Fruit fly (Drosophila melanogaster) whole organism, embryonic: Measurements from ENCODE around the gene Sec8.

Source experiments
- Asciz ChIP-seq: fragments of 200-800 bp; sonication (Bioruptor generic); optimal IDR thresholded peaks from 2 replicates; lab custom pipeline; 2017; ENCODE audit warnings: missing biosample characterization, mild to moderate bottlenecking, missing genetic modification characterization, missing genetic modification reagents
- Awh ChIP-seq: fragments of 200-800 bp; sonication (Bioruptor generic); IDR thresholded peaks from 2 replicates; pipeline ENCODE4, ENCODE4 v1.3.6; 2022; ENCODE audit warnings: missing biosample characterization, missing genetic modification characterization
- Bdp1 ChIP-seq: fragments of 200-800 bp; sonication (Bioruptor generic); optimal IDR thresholded peaks from 3 replicates; lab custom pipeline; 2016; ENCODE audit warnings: missing biosample characterization, missing genetic modification characterization
- BtbVII ChIP-seq: fragments of 200-800 bp; sonication (Bioruptor generic); optimal IDR thresholded peaks from 3 replicates; lab custom pipeline; 2017; ENCODE audit warnings: missing biosample characterization, mild to moderate bottlenecking, missing genetic modification characterization
- CG10147 ChIP-seq: fragments of 200-800 bp; sonication (Bioruptor generic); optimal IDR thresholded peaks from 2 replicates; lab custom pipeline; 2019; ENCODE audit warnings: missing biosample characterization, mild to moderate bottlenecking, missing genetic modification characterization, moderate library complexity
- CG11504 ChIP-seq: fragments of 200-800 bp; sonication (Bioruptor generic); optimal IDR thresholded peaks from 3 replicates; lab custom pipeline; 2019; ENCODE audit warnings: missing biosample characterization, mild to moderate bottlenecking, missing genetic modification characterization, moderate library complexity
- CG12236 ChIP-seq: fragments of 200-800 bp; sonication (Bioruptor generic); optimal IDR thresholded peaks from 2 replicates; lab custom pipeline; 2016; ENCODE audit warnings: missing biosample characterization, missing genetic modification characterization
- CG12769 ChIP-seq: fragments of 200-800 bp; sonication (Bioruptor generic); optimal IDR thresholded peaks from 2 replicates; lab custom pipeline; 2019; ENCODE audit warnings: missing biosample characterization, mild to moderate bottlenecking, missing genetic modification characterization, moderate library complexity
- CG13424 ChIP-seq: fragments of 200-800 bp; sonication (Bioruptor generic); optimal IDR thresholded peaks from 2 replicates; lab custom pipeline; 2019; ENCODE audit warnings: missing biosample characterization, mild to moderate bottlenecking, missing genetic modification characterization, moderate library complexity
- CG1602 ChIP-seq: fragments of 200-800 bp; sonication (Bioruptor generic); optimal IDR thresholded peaks from 3 replicates; lab custom pipeline; 2016; ENCODE audit warnings: missing biosample characterization, missing genetic modification characterization
- CG1647 ChIP-seq: fragments of 200-800 bp; sonication (Bioruptor generic); optimal IDR thresholded peaks from 3 replicates; lab custom pipeline; 2016; ENCODE audit warnings: missing biosample characterization, missing genetic modification characterization
- CG16779 ChIP-seq: fragments of 200-800 bp; sonication (Bioruptor generic); IDR thresholded peaks from 2 replicates; pipeline ENCODE4 v1.3.6; 2022; ENCODE audit warnings: missing biosample characterization, missing genetic modification characterization
- CG17912 ChIP-seq: fragments of 200-800 bp; sonication (Bioruptor generic); optimal IDR thresholded peaks from 2 replicates; lab custom pipeline; 2018; ENCODE audit warnings: missing biosample characterization, mild to moderate bottlenecking, missing genetic modification characterization
- CG4424 ChIP-seq: fragments of 200-800 bp; sonication (Bioruptor generic); optimal IDR thresholded peaks from 3 replicates; lab custom pipeline; 2016; ENCODE audit warnings: missing biosample characterization, missing genetic modification characterization
- CG5953 ChIP-seq: fragments of 200-800 bp; sonication (Bioruptor generic); IDR thresholded peaks from 2 replicates; pipeline ENCODE4 v1.3.6; 2022; ENCODE audit warnings: missing biosample characterization, missing genetic modification characterization
- CG6791 ChIP-seq: fragments of 200-800 bp; sonication (Bioruptor generic); IDR thresholded peaks from 3 replicates; pipeline ENCODE4 v1.3.6; 2022; ENCODE audit warnings: missing biosample characterization, missing genetic modification characterization; ENCODE audit not compliant: partially characterized antibody
- CG8765 ChIP-seq: fragments of 200-800 bp; sonication (Bioruptor generic); IDR thresholded peaks from 2 replicates; pipeline ENCODE4 v1.3.6; 2022; ENCODE audit warnings: missing biosample characterization, missing genetic modification characterization
- Dbx ChIP-seq: fragments of 200-800 bp; sonication (Bioruptor generic); IDR thresholded peaks from 3 replicates; pipeline ENCODE4 v1.3.6; 2022; ENCODE audit warnings: missing biosample characterization, missing genetic modification characterization
- Doc3 ChIP-seq: fragments of 200-800 bp; sonication (Bioruptor generic); IDR thresholded peaks from 3 replicates; pipeline ENCODE4 v1.3.6; 2022; ENCODE audit warnings: missing biosample characterization, missing genetic modification characterization; ENCODE audit not compliant: partially characterized antibody
- Elba2 ChIP-seq: fragments of 200-800 bp; sonication (Bioruptor generic); optimal IDR thresholded peaks from 3 replicates; lab custom pipeline; 2016; ENCODE audit warnings: missing biosample characterization, missing genetic modification characterization
- Ets65A ChIP-seq: fragments of 200-800 bp; sonication (Bioruptor generic); peaks from one replicate; lab custom pipeline; 2016; ENCODE audit warnings: missing biosample characterization, missing genetic modification characterization
- Hey ChIP-seq: fragments of 200-800 bp; sonication (Bioruptor generic); optimal IDR thresholded peaks from 3 replicates; lab custom pipeline; 2018; ENCODE audit warnings: missing biosample characterization, mild to moderate bottlenecking, missing genetic modification characterization
- Lpt ChIP-seq: fragments of >200 bp; optimal IDR thresholded peaks from 2 replicates; lab custom pipeline; 2018; ENCODE audit warnings: missing biosample characterization, missing genetic modification characterization
- Neu2 ChIP-seq: fragments of 200-800 bp; sonication (Bioruptor generic); optimal IDR thresholded peaks from 3 replicates; lab custom pipeline; 2016; ENCODE audit warnings: missing biosample characterization, missing genetic modification characterization, borderline replicate concordance
- NfI ChIP-seq: fragments of 200-800 bp; sonication (Bioruptor generic); optimal IDR thresholded peaks from 3 replicates; lab custom pipeline; 2018; ENCODE audit warnings: missing biosample characterization, mild to moderate bottlenecking, missing genetic modification characterization, moderate library complexity
- PHDP ChIP-seq: fragments of 200-800 bp; sonication (Bioruptor generic); optimal IDR thresholded peaks from 3 replicates; lab custom pipeline; 2018; ENCODE audit warnings: missing biosample characterization, mild to moderate bottlenecking, missing genetic modification characterization, moderate library complexity
- Poxn ChIP-seq: fragments of 200-800 bp; sonication (Bioruptor generic); IDR thresholded peaks from 2 replicates; pipeline ENCODE4 v1.3.6; 2022; ENCODE audit warnings: missing biosample characterization, missing genetic modification characterization
- ac ChIP-seq: fragments of 200-800 bp; sonication (Bioruptor generic); optimal IDR thresholded peaks from 3 replicates; lab custom pipeline; 2017; ENCODE audit warnings: missing biosample characterization, mild to moderate bottlenecking, missing genetic modification characterization
- ase ChIP-seq: fragments of 200-800 bp; sonication (Bioruptor generic); IDR thresholded peaks from 3 replicates; pipeline ENCODE4 v1.3.6; 2022; ENCODE audit warnings: missing biosample characterization, missing genetic modification characterization
- bab2 ChIP-seq: fragments of 200-800 bp; sonication (Bioruptor generic); optimal IDR thresholded peaks from 2 replicates; lab custom pipeline; 2016; ENCODE audit warnings: missing biosample characterization, missing genetic modification characterization
- br ChIP-seq: fragments of >200 bp; optimal IDR thresholded peaks from 2 replicates; lab custom pipeline; 2017
- chif ChIP-seq, 2 experiments: fragments of 200-800 bp; sonication (Bioruptor generic); optimal IDR thresholded peaks; 3 replicates each; lab custom pipeline; 2016; ENCODE audit warnings: missing biosample characterization in 2 of 2, missing genetic modification characterization in 2 of 2
- ci ChIP-seq: fragments of 200-800 bp; sonication (Bioruptor generic); IDR thresholded peaks from 3 replicates; pipeline ENCODE4 v1.3.6; 2022; ENCODE audit warnings: missing biosample characterization, missing genetic modification characterization
- da ChIP-seq: fragments of 200-800 bp; sonication (Bioruptor generic); optimal IDR thresholded peaks from 2 replicates; lab custom pipeline; 2016; ENCODE audit warnings: missing biosample characterization, missing genetic modification characterization
- dmrt99B ChIP-seq: fragments of 200-800 bp; sonication (Bioruptor generic); optimal IDR thresholded peaks from 2 replicates; lab custom pipeline; 2018; ENCODE audit warnings: missing biosample characterization, mild to moderate bottlenecking, missing genetic modification characterization, moderate library complexity
- dpn ChIP-seq, 2 experiments: fragments of 200-800 bp; sonication (Bioruptor generic); optimal IDR thresholded peaks; 3 replicates each; lab custom pipeline; 2016; ENCODE audit warnings: missing biosample characterization in 2 of 2, missing genetic modification characterization in 2 of 2
- exex ChIP-seq: fragments of 200-800 bp; sonication (Bioruptor generic); optimal IDR thresholded peaks from 4 replicates; lab custom pipeline; 2018; ENCODE audit warnings: missing biosample characterization, mild to moderate bottlenecking, missing genetic modification characterization, moderate library complexity
- ftz-f1 ChIP-seq: fragments of 200-800 bp; sonication (Bioruptor generic); optimal IDR thresholded peaks from 2 replicates; lab custom pipeline; 2016; ENCODE audit warnings: missing biosample characterization, missing genetic modification characterization
- hkb ChIP-seq, 2 experiments: fragments of 200-800 bp in 1 of 2; fragments of >200 bp in 1 of 2; sonication (Bioruptor generic) in 1 of 2; IDR thresholded peaks in 1 of 2; optimal IDR thresholded peaks in 1 of 2; 2 replicates each; pipeline versions ENCODE4 v1.3.6 to Lab custom; 2017 to 2022; ENCODE audit warnings: missing biosample characterization in 1 of 2, missing genetic modification characterization in 1 of 2
- lilli ChIP-seq: fragments of 200-800 bp; sonication (Bioruptor generic); optimal IDR thresholded peaks from 3 replicates; lab custom pipeline; 2016; ENCODE audit warnings: missing biosample characterization, missing genetic modification characterization
- nau ChIP-seq: fragments of 200-800 bp; sonication (Bioruptor generic); optimal IDR thresholded peaks from 3 replicates; lab custom pipeline; 2017; ENCODE audit warnings: missing biosample characterization, mild to moderate bottlenecking, missing genetic modification characterization, missing genetic modification reagents
- p53 ChIP-seq: fragments of 200-800 bp; sonication (Bioruptor generic); optimal IDR thresholded peaks from 2 replicates; lab custom pipeline; 2016; ENCODE audit warnings: missing biosample characterization, missing genetic modification characterization
- pan ChIP-seq, 4 experiments: fragments of >200 bp in 3 of 4; fragments of 200-800 bp in 1 of 4; sonication (Bioruptor generic) in 1 of 4; optimal IDR thresholded peaks in 3 of 4; IDR thresholded peaks in 1 of 4; 2 replicates each; pipeline versions ENCODE4 v1.3.6 to Lab custom; 2017 to 2022; ENCODE audit warnings: missing biosample characterization in 2 of 4, missing genetic modification characterization in 2 of 4, mixed read lengths in 1 of 4
- pnt ChIP-seq: fragments of 200-800 bp; sonication (Bioruptor generic); optimal IDR thresholded peaks from 3 replicates; lab custom pipeline; 2016; ENCODE audit warnings: missing biosample characterization, missing genetic modification characterization
- pros ChIP-seq: fragments of 200-800 bp; sonication (Bioruptor generic); optimal IDR thresholded peaks from 3 replicates; lab custom pipeline; 2019; ENCODE audit warnings: missing biosample characterization, mild to moderate bottlenecking, missing genetic modification characterization, moderate library complexity
- ro ChIP-seq: fragments of 200-800 bp; sonication (Bioruptor generic); IDR thresholded peaks from 2 replicates; pipeline ENCODE4 v1.3.6; 2022; ENCODE audit warnings: missing biosample characterization, missing genetic modification characterization
- seq ChIP-seq: fragments of 200-800 bp; sonication (Bioruptor generic); IDR thresholded peaks from 2 replicates; pipeline ENCODE4 v1.3.6; 2022; ENCODE audit warnings: missing biosample characterization, missing genetic modification characterization
- sisA ChIP-seq: fragments of 200-800 bp; sonication (Bioruptor generic); IDR thresholded peaks from 2 replicates; pipeline ENCODE4 v1.3.6; 2022; ENCODE audit warnings: missing biosample characterization, missing genetic modification characterization
- tio ChIP-seq: fragments of 200-800 bp; sonication (Bioruptor generic); optimal IDR thresholded peaks from 2 replicates; lab custom pipeline; 2017; ENCODE audit warnings: missing biosample characterization, missing genetic modification characterization, inconsistent platforms
- yki ChIP-seq: fragments of >200 bp; optimal IDR thresholded peaks from 3 replicates; lab custom pipeline; 2018
- zfh2 ChIP-seq: fragments of 200-800 bp; sonication (Bioruptor generic); optimal IDR thresholded peaks from 2 replicates; lab custom pipeline; 2016; ENCODE audit warnings: missing biosample characterization, missing genetic modification characterization

Gene Sec8

dm6 chr3R:5791497-5791896 is 32.7 kb upstream of the Sec8 start, which contains the start of gene Hpf1 (continued):
- peak; percentile 93 for TF ChIP-seq CG5953 (GFP tag; lab: Robert Waterston, UW)
- peak; percentile 96 for TF ChIP-seq Asciz
- peak; percentile 92 for TF ChIP-seq exex (tag; lab: Kevin White, UChicago)
- TF ChIP-seq CG12236 (GFP tag; lab: Kevin White, UChicago), result peak; percentile 98
- TF ChIP-seq Hey (tag; lab: Kevin White, UChicago), result peak; percentile 86
- TF ChIP-seq pan (optimal IDR thresholded peaks at IDR 0.05; lab: Kevin White, UChicago), result no peak
- peak in 1 of 2 experiments; percentile 98 for TF ChIP-seq pan (GFP tag; optimal IDR thresholded peaks at IDR 0.05 in 1 of 2, IDR thresholded peaks at IDR 0.05 in 1 of 2)
- peak; percentile 97 for TF ChIP-seq CG11504 (tag; lab: Kevin White, UChicago)
- peak; percentile 98 for TF ChIP-seq pnt (GFP tag; lab: Kevin White, UChicago)
- peak; percentile 98 for TF ChIP-seq CG1647 (GFP tag; lab: Kevin White, UChicago)
- TF ChIP-seq Lpt (GFP tag; lab: Kevin White, UChicago), result no peak
- peak; percentile 98 for TF ChIP-seq CG10147 (GFP tag; lab: Kevin White, UChicago)
- peak; percentile 96 for TF ChIP-seq p53 (GFP tag; lab: Kevin White, UChicago)
- peak; percentile 99 for TF ChIP-seq lilli (GFP tag; lab: Kevin White, UChicago)
- peak; percentile 99 for TF ChIP-seq CG12769
- peak; percentile 98 for TF ChIP-seq NfI
- peak; percentile 30 for TF ChIP-seq pros (GFP tag; lab: Kevin White, UChicago)
- TF ChIP-seq da, result peak; percentile 97
- TF ChIP-seq yki, result no peak
- peak; percentile 98 for TF ChIP-seq ci (GFP tag; lab: Robert Waterston, UW)
- peak; percentile 94 for TF ChIP-seq CG8765
- peak; percentile 96 for TF ChIP-seq CG16779 (GFP tag; lab: Robert Waterston, UW)
- peak; percentile 94 for TF ChIP-seq Awh (GFP tag; lab: Robert Waterston, UW)
- TF ChIP-seq bab2, result peak; percentile 99
- peak; percentile 98 for TF ChIP-seq CG1602
- TF ChIP-seq CG17912, result peak; percentile 86
- TF ChIP-seq Doc3 (GFP tag; lab: Robert Waterston, UW), result no peak
- peak; percentile 98 for TF ChIP-seq chif (GFP tag; optimal IDR thresholded peaks at IDR 0.05; lab: Kevin White, UChicago)
- TF ChIP-seq ac, result peak; percentile 86
- peak; percentile 100 for TF ChIP-seq Ets65A (GFP tag; lab: Kevin White, UChicago)
- peak; percentile 92 for TF ChIP-seq Bdp1
- TF ChIP-seq PHDP, result peak; percentile 99
- peak; percentile 72 for TF ChIP-seq ftz-f1
- peak; percentile 59; the same call in 1 of the 3 replicates for TF ChIP-seq CG6791 (GFP tag; lab: Robert Waterston, UW)
- TF ChIP-seq dmrt99B, result peak; percentile 98
- peak; percentile 99 for TF ChIP-seq zfh2 (GFP tag; lab: Kevin White, UChicago)
- peak; percentile 98 for TF ChIP-seq sisA
- TF ChIP-seq Elba2 (GFP tag; lab: Kevin White, UChicago), result peak; percentile 78
- peak; percentile 92 for TF ChIP-seq Neu2 (GFP tag; lab: Kevin White, UChicago)
- TF ChIP-seq br (lab: Kevin White, UChicago), result no peak
- TF ChIP-seq dpn (GFP tag; optimal IDR thresholded peaks at IDR 0.05; lab: Kevin White, UChicago), result peak; percentile 99
- peak; percentile 98 for TF ChIP-seq Dbx (GFP tag; lab: Robert Waterston, UW)
- TF ChIP-seq Poxn (GFP tag; lab: Robert Waterston, UW), result peak; percentile 95
- TF ChIP-seq nau (GFP tag; lab: Kevin White, UChicago), result peak; percentile 98
- TF ChIP-seq seq (GFP tag; lab: Robert Waterston, UW), result peak; percentile 99
- peak; percentile 98 for TF ChIP-seq CG13424 (tag; lab: Kevin White, UChicago)
- peak; percentile 98 for TF ChIP-seq CG4424 (GFP tag; lab: Kevin White, UChicago)
- peak; percentile 97 for TF ChIP-seq ase (GFP tag; lab: Robert Waterston, UW)
- TF ChIP-seq BtbVII (GFP tag; lab: Kevin White, UChicago), result peak; percentile 98
- TF ChIP-seq tio (GFP tag; lab: Kevin White, UChicago), result peak; percentile 98
- TF ChIP-seq hkb (optimal IDR thresholded peaks at IDR 0.05; lab: Kevin White, UChicago), result no peak
- TF ChIP-seq hkb (GFP tag; IDR thresholded peaks at IDR 0.05; lab: Robert Waterston, UW), result peak; percentile 98
- TF ChIP-seq ro, result peak; percentile 92
